Fruit fly (Drosophila melanogaster): ENCODE results near the gene CG2924.

The CG2924 gene

DNA sequence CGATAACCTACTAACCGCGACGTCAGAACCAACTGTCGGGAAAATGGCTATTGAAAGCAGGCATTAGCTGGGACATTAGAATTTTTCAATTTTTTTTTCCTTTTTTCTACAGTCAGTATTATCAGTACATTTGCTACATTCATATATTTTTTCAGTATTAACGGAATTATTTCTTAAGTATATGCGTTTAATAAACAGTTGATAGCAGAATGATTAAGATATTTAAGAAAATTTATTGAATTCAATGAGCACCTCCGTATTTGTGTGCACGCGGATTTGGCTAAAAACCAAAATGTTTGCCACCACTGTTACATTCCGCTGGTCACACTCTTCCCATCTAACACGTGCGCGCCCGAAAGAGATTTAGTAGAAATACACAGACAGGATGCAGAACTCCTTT, 8.1 kb downstream of the CG2924 start, which contains the start of the genes temp and CG3071 (continued):
- TF ChIP-seq h (optimal IDR thresholded peaks at IDR 0.05) (no peak), zen (tag; optimal IDR thresholded peaks at IDR 0.05) (peak; percentile 21), eyg (GFP tag; optimal IDR thresholded peaks at IDR 0.05) (no peak), CG6175 (GFP tag; IDR thresholded peaks at IDR 0.05) (no peak), E2f2 (GFP tag; IDR thresholded peaks at IDR 0.05) (peak; percentile 47), vvl (GFP tag; IDR thresholded peaks at IDR 0.05) (no peak), CG7357 (GFP tag; IDR thresholded peaks at IDR 0.05) (peak; percentile 25; the same call in 1 of the 3 replicates), gem (tag; optimal IDR thresholded peaks at IDR 0.05) (peak; percentile 78), pfk (GFP tag; optimal IDR thresholded peaks at IDR 0.05) (no peak), CG15479 (GFP tag; optimal IDR thresholded peaks at IDR 0.05) (peak; percentile 61), Side (GFP tag; optimal IDR thresholded peaks at IDR 0.05) (peak; percentile 49), NC2β (GFP tag; optimal IDR thresholded peaks at IDR 0.05) (peak; percentile 59), B-H2 (GFP tag; optimal IDR thresholded peaks at IDR 0.05) (peak; percentile 68), tgo (GFP tag; IDR thresholded peaks at IDR 0.05) (peak; percentile 54; the same call in 2 of the 3 replicates), dan (GFP tag; IDR thresholded peaks at IDR 0.05) (no peak), CG11093 (GFP tag; IDR thresholded peaks at IDR 0.05) (no peak; the same call in 2 of the 3 replicates), NC2α (GFP tag; optimal IDR thresholded peaks at IDR 0.05) (no peak), fd96Cb (tag; optimal IDR thresholded peaks at IDR 0.05) (peak; percentile 33), CG12104 (GFP tag; optimal IDR thresholded peaks at IDR 0.05) (peak; percentile 26), jigr1 (GFP tag; IDR thresholded peaks at IDR 0.05) (no peak), sima (GFP tag; optimal IDR thresholded peaks at IDR 0.05) (no peak), CG8359 (GFP tag; optimal IDR thresholded peaks at IDR 0.05; ENCODE audit: borderline replicate concordance) (no peak), oc (tag; optimal IDR thresholded peaks at IDR 0.05) (peak; percentile 49), HLH54F (GFP tag; optimal IDR thresholded peaks at IDR 0.05) (peak; percentile 68), CG7372 (GFP tag; IDR thresholded peaks at IDR 0.05) (0 out of 2 replicates have a peak, but pooled peaks have one; percentile 41)

DNA sequence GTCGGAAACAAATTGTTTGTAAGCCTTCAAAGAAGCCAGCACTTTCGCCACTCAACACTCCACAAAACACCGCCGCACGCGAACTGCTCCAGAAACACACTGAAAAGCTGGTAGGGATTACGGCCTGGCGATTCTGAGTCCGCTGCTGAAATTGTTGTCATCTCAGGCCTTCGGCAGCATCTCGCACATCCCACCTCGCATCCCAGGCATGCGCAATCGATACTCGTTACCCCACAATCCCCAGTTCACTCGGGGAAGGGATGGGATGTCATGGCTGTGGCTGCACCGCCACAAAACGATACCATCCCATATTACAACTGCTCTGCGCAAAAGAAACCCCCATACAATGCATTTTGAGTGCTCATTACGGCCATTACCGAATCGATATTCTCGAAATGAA, 10.8 kb downstream of the CG2924 start, which contains the start of gene CG3078:
TSS of gene CG3078 (minus strand) at position 101 of the 400 bp plus-strand sequence.
- TF ChIP-seq CG1602 (GFP tag; optimal IDR thresholded peaks at IDR 0.05), result no peak
- no peak for TF ChIP-seq CG34224 (GFP tag; IDR thresholded peaks at IDR 0.05; ENCODE audit: partially characterized antibody)
- TF ChIP-seq gce (GFP tag; IDR thresholded peaks at IDR 0.05), result no peak
- TF ChIP-seq CG11560 (tag; IDR thresholded peaks at IDR 0.05), result no peak
- TF ChIP-seq onecut (GFP tag; IDR thresholded peaks at IDR 0.05), result peak; percentile 73
- TF ChIP-seq CG2120 (GFP tag; optimal IDR thresholded peaks at IDR 0.05), result no peak
- no peak for TF ChIP-seq eve (GFP tag; optimal IDR thresholded peaks at IDR 0.05)
- TF ChIP-seq CG18599 (GFP tag; optimal IDR thresholded peaks at IDR 0.05), result no peak
- TF ChIP-seq Side (GFP tag; optimal IDR thresholded peaks at IDR 0.05), result no peak
- peak; percentile 9 for TF ChIP-seq CG15514 (GFP tag; optimal IDR thresholded peaks at IDR 0.05)
- no peak for TF ChIP-seq her (GFP tag; optimal IDR thresholded peaks at IDR 0.05)
- TF ChIP-seq CG14014 (GFP tag; IDR thresholded peaks at IDR 0.05), result no peak
- TF ChIP-seq Deaf1 (tag; optimal IDR thresholded peaks at IDR 0.05), result peak; percentile 49
- TF ChIP-seq CG3163 (GFP tag; optimal IDR thresholded peaks at IDR 0.05), result no peak
- no peak for TF ChIP-seq Spps (tag; optimal IDR thresholded peaks at IDR 0.05)
- peak; percentile 81 for TF ChIP-seq ewg (GFP tag; optimal IDR thresholded peaks at IDR 0.05)
- TF ChIP-seq Lim3 (GFP tag; IDR thresholded peaks at IDR 0.05), result no peak

All from whole organism, embryonic.